Fruit fly (Drosophila melanogaster): ENCODE data around the gene ovm.

ovm gene

DNA sequence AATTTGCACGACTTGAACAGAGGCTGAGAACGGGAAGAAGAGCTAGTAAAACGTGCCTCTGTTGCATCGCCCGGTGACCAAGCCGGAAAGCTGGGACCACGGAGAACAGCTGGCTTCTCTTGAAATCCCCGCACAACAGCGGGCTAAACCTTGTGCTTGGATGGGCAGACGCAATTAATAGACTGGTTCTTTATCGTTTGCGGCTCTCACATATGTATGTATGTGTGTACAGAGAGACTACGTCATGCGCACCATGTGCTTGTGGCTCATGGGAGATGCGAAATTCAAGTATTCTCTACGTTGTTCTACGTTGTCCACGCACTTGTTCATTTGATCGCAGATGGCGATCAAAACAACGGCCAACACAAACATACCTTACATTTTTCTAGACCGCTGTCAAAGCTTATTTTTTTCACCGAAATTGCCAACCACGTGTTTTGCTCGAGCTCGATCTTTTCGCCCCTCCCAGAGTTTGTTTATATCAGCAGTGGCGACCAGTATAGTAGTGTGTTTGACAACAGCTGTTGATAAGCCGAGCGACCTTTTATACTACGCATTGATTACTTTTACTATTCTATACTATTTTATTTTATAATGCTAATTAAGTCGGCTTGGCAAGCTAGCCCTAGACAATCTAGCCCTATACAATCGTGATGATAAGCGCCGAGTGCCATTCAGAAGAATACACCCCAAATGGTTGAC, 31.5 kb downstream of the ovm start:
- no peak for TF ChIP-seq CG8159 (tag; optimal IDR thresholded peaks at IDR 0.05)
- peak; percentile 32 for TF ChIP-seq EcR (GFP tag; optimal IDR thresholded peaks at IDR 0.05)
- TF ChIP-seq CG34367 (tag; optimal IDR thresholded peaks at IDR 0.05), result no peak

DNA sequence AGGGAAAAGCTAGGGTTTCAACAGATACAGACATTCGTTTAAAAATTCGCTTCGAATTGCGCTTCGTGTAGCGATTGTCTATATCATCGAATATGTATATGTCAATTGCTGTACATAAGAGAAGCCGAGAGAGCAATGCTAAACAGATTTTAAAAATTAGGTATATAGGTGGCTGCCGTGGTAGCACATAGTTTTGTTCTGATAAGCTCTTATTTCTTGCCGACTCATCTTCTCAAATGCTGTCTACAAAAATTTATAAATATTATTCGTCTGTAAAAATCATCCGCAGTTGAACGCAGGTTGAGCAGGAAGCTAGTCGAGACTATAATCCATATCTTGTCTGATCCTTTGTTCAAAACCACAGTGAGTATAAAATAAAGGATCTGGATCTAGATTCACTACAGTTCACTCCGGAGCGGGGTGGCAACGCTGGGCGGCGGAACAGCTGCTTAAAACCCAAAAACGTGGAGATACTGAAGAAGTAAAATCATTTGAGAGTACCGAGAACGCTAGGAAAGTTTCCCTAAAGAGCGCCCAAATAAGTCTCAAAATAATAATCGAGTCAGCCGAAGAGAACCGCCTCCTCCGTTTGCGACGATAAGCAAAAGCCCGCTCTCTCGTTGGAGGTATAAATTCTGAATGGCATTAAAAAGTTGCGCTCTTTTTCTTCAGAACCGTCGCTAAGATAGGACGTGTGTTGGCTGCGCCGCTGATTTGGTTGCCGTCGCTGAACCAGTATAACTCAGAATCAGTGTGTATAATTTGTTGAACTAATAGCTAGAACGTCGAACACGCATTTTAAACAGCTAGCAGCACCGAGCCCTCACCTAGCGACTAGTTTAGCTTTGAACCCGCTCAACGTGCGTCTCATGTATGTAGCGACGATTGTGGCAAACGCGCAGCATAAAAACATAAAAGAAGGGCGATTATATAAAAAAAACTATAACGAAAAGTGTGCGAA, 33.0 kb downstream of the ovm start:
- TF ChIP-seq CG4496 (GFP tag; IDR thresholded peaks at IDR 0.05) (no peak), fd96Ca (GFP tag; IDR thresholded peaks at IDR 0.05) (no peak), rn (GFP tag; IDR thresholded peaks at IDR 0.05) (no peak), Snoo (tag; optimal IDR thresholded peaks at IDR 0.05) (no peak), D1 (tag; optimal IDR thresholded peaks at IDR 0.05) (no peak), gl (tag; optimal IDR thresholded peaks at IDR 0.05) (peak; percentile 21), EcR (GFP tag; optimal IDR thresholded peaks at IDR 0.05) (peak; percentile 23), Pif1B (GFP tag; optimal IDR thresholded peaks at IDR 0.05) (no peak), Ets98B (GFP tag; IDR thresholded peaks at IDR 0.05) (no peak; the same call in 1 of the 2 replicates)

DNA sequence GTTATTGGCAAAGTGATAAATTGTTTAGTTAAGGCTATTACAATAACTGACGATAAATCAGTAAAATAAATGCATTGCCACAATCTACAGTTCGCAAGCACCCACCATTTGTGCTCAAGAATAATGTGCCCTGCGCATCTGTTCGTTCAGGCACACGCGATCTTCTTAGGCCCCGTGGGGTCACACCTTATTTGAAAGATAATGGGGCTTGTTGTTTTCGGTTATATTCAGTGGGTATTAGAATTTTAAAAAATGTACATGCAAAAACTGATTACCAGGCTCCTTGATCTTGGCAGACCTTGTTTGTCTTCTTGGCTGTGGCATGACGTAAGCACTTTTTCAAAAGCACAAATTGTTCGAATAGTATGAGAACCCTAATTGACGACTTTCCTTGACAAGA, 33.8 kb downstream of the ovm start:
- TF ChIP-seq CG8159 (tag; optimal IDR thresholded peaks at IDR 0.05) (no peak), CG4496 (GFP tag; IDR thresholded peaks at IDR 0.05) (no peak), Snoo (tag; optimal IDR thresholded peaks at IDR 0.05) (no peak), CG15710 (tag; optimal IDR thresholded peaks at IDR 0.05) (no peak), fd96Ca (GFP tag; IDR thresholded peaks at IDR 0.05) (no peak), CG10348 (GFP tag; IDR thresholded peaks at IDR 0.05) (no peak), Pif1A (GFP tag; optimal IDR thresholded peaks at IDR 0.05) (no peak), CG17806 (tag; optimal IDR thresholded peaks at IDR 0.05) (no peak), Pif1B (GFP tag; optimal IDR thresholded peaks at IDR 0.05) (no peak)

DNA sequence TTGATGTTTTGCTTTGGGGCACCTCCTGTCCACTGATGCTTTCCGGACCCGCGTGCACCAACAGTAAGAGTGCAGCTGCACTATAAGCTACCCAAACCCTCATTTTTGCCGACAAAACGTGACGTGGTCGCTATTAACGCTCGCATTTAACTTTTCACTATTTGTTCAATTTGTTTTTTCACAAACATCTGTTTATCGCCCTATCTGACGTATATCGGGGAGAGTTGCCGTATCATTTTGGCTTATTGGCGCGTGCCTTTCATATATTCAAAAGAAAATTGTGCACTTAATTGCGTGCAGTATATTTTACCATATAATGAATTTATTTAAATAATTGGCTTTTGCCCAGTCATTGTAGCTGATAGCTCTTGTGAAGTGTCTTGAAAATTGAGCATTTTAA, 34.3 kb downstream of the ovm start, which contains the start of the genes Nhe1 and Sam-S:
Nhe1 (minus strand) TSS at position 193 of the 400 bp plus-strand sequence.
Sam-S (plus strand) TSS at position 364 of the 400 bp plus-strand sequence.
- TF ChIP-seq Ets98B (GFP tag; IDR thresholded peaks at IDR 0.05) (no peak), CG13204 (GFP tag; optimal IDR thresholded peaks at IDR 0.05) (no peak), CG34367 (tag; optimal IDR thresholded peaks at IDR 0.05) (no peak), CG17806 (tag; optimal IDR thresholded peaks at IDR 0.05) (no peak), CG8159 (tag; optimal IDR thresholded peaks at IDR 0.05) (no peak)

DNA sequence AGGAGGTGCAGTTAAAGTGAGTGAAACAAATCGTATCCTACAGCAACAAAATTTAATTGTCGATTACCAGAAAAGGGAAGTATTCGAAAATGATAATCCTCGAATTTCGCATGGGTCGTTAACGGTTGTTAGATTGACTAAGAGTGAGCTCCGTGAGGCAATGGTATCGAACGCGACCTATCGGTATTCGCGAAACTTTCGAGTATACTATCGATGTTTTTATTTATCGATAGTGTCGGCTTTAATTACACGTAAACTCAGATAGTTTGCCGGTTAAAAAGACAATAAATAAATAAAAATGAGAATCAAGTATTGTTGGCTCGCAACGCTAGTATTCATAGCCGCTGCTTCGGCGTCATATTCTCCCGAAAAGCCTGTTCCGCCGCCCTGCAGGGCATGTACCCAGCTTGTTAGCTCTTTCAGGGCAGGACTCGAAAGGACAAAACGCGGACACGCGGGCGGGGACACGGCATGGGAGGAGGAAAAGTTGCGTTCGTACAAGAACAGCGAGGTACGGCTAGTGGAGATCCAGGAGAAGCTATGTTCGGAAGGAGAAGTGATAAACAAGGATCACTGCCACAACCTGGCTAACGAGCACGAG, 38.5 kb downstream of the ovm start, which contains the start of gene Creld:
Creld (plus strand) TSS at position 220 of the 601 bp plus-strand sequence.
- no peak for TF ChIP-seq D1 (tag; optimal IDR thresholded peaks at IDR 0.05)
- no peak for TF ChIP-seq CG12605 (GFP tag; IDR thresholded peaks at IDR 0.05)
- TF ChIP-seq CG15710 (tag; optimal IDR thresholded peaks at IDR 0.05), result no peak
- no peak for TF ChIP-seq Pif1A (GFP tag; optimal IDR thresholded peaks at IDR 0.05)
- no peak for TF ChIP-seq rn (GFP tag; IDR thresholded peaks at IDR 0.05)
- TF ChIP-seq CG4496 (GFP tag; IDR thresholded peaks at IDR 0.05), result no peak
- no peak for TF ChIP-seq CG14655 (GFP tag; optimal IDR thresholded peaks at IDR 0.05)
- TF ChIP-seq CG13204 (GFP tag; optimal IDR thresholded peaks at IDR 0.05), result no peak
- TF ChIP-seq fd96Ca (GFP tag; IDR thresholded peaks at IDR 0.05), result no peak
- no peak for TF ChIP-seq Ets98B (GFP tag; IDR thresholded peaks at IDR 0.05)
- TF ChIP-seq Pif1B (GFP tag; optimal IDR thresholded peaks at IDR 0.05), result no peak
- TF ChIP-seq Snoo (tag; optimal IDR thresholded peaks at IDR 0.05), result no peak
- TF ChIP-seq CG9948 (tag; optimal IDR thresholded peaks at IDR 0.05), result no peak

DNA sequence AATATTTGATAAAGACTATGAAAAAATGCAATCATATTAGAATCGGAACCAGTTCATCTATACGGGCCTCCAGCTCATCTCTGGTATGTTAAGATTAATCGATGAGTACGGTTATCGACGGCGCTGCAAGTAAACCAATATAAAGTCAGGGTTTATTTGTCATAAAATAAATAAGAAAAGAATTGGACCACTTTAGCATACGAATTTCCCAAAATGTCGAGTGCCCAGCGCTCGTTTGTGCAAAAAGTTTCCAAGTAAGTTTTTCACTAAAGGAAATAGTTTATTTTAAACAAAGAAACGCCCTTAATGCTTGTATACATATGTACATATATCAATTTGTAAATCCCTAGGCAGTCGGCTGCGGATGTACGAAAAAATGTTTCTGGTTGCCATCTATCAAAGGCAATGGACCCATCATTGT, 46.1 kb downstream of the ovm start, which contains the start of gene Zir:
Zir (plus strand) TSS at position 101 of the 421 bp plus-strand sequence.
- TF ChIP-seq fd96Ca (GFP tag; IDR thresholded peaks at IDR 0.05) (no peak), CG17806 (tag; optimal IDR thresholded peaks at IDR 0.05) (no peak), CG12605 (GFP tag; IDR thresholded peaks at IDR 0.05) (no peak), Ets98B (GFP tag; IDR thresholded peaks at IDR 0.05) (no peak), CG15710 (tag; optimal IDR thresholded peaks at IDR 0.05) (no peak), CG8301 (tag; optimal IDR thresholded peaks at IDR 0.05) (no peak), CG8159 (tag; optimal IDR thresholded peaks at IDR 0.05) (no peak), CG32121 (GFP tag; IDR thresholded peaks at IDR 0.05) (no peak), D1 (tag; optimal IDR thresholded peaks at IDR 0.05) (no peak), CG34367 (tag; optimal IDR thresholded peaks at IDR 0.05) (no peak), CG14655 (GFP tag; optimal IDR thresholded peaks at IDR 0.05) (no peak), CG13204 (GFP tag; optimal IDR thresholded peaks at IDR 0.05) (no peak), rn (GFP tag; IDR thresholded peaks at IDR 0.05) (no peak)
